Worm (Caenorhabditis elegans) whole organism, L2 larva: ENCODE data around the gene act-3.

Experiments
- C34F6.9 ChIP-seq: fragments of 150-350 bp; optimal IDR thresholded peaks from 2 replicates; lab custom pipeline; 2014; ENCODE audit warnings: missing biosample characterization, missing genetic modification characterization
- F13H6.1 ChIP-seq: sonication (generic microtip); optimal IDR thresholded peaks from 2 replicates; lab custom pipeline; 2016; ENCODE audit warnings: missing genetic modification characterization, missing compliant biosample characterization
- Y55F3AM.14 ChIP-seq: fragments of 200-800 bp; sonication (Bioruptor generic); optimal IDR thresholded peaks from 2 replicates; lab custom pipeline; 2018; ENCODE audit warnings: mild to moderate bottlenecking, missing genetic modification characterization, missing compliant biosample characterization
- ZK546.5 ChIP-seq: sonication (generic microtip); optimal IDR thresholded peaks from 2 replicates; lab custom pipeline; 2017; ENCODE audit warnings: missing biosample characterization, missing genetic modification characterization
- aly-2 ChIP-seq: fragments of 150-350 bp; optimal IDR thresholded peaks from 2 replicates; lab custom pipeline; 2014; ENCODE audit warnings: missing biosample characterization, missing genetic modification characterization
- ama-1 ChIP-seq: fragments of 150-350 bp; optimal IDR thresholded peaks from 2 replicates; lab custom pipeline; 2018; ENCODE audit warnings: inconsistent platforms
- blmp-1 ChIP-seq: sonication (generic microtip); optimal IDR thresholded peaks from 2 replicates; lab custom pipeline; 2017; ENCODE audit warnings: missing genetic modification characterization, mild to moderate bottlenecking, missing compliant biosample characterization, antibody characterized with exemption, moderate library complexity; ENCODE audit not compliant: insufficient read depth
- ceh-16 ChIP-seq: fragments of 150-350 bp; optimal IDR thresholded peaks from 2 replicates; lab custom pipeline; 2014; ENCODE audit warnings: missing biosample characterization, missing genetic modification characterization
- crh-2 ChIP-seq: sonication (generic microtip); optimal IDR thresholded peaks from 2 replicates; lab custom pipeline; 2017; ENCODE audit warnings: missing biosample characterization, missing genetic modification characterization
- dmd-4 ChIP-seq: sonication (generic microtip); optimal IDR thresholded peaks from 2 replicates; lab custom pipeline; 2017; ENCODE audit warnings: missing biosample characterization, missing genetic modification characterization
- elt-3 ChIP-seq: sonication (generic microtip); optimal IDR thresholded peaks from 2 replicates; lab custom pipeline; 2017; ENCODE audit warnings: missing biosample characterization, missing genetic modification characterization
- fos-1 ChIP-seq: fragments of 150-350 bp; optimal IDR thresholded peaks from 2 replicates; lab custom pipeline; 2014; ENCODE audit warnings: missing biosample characterization, missing genetic modification characterization
- gmeb-1 ChIP-seq: fragments of 150-350 bp; optimal IDR thresholded peaks from 2 replicates; lab custom pipeline; 2014; ENCODE audit warnings: missing biosample characterization, missing genetic modification characterization
- lin-11 ChIP-seq: fragments of 150-350 bp; sonication (generic microtip); optimal IDR thresholded peaks from 2 replicates; lab custom pipeline; 2014; ENCODE audit warnings: missing biosample characterization, missing genetic modification characterization, inconsistent platforms, mixed read lengths
- lin-13 ChIP-seq: fragments of 150-350 bp; optimal IDR thresholded peaks from 2 replicates; lab custom pipeline; 2014; ENCODE audit warnings: missing biosample characterization, missing genetic modification reagents, missing genetic modification characterization
- lsy-2 ChIP-seq, 2 experiments: fragments of 150-350 bp in 1 of 2; sonication (generic microtip) in 1 of 2; optimal IDR thresholded peaks; 2 replicates each; lab custom pipeline; 2014 to 2017; ENCODE audit warnings: missing biosample characterization in 2 of 2, missing genetic modification characterization in 2 of 2
- mab-5 ChIP-seq: fragments of 150-350 bp; optimal IDR thresholded peaks from 2 replicates; lab custom pipeline; 2014; ENCODE audit warnings: missing biosample characterization, missing genetic modification characterization
- mbf-1 ChIP-seq: sonication (generic microtip); optimal IDR thresholded peaks from 2 replicates; lab custom pipeline; 2017; ENCODE audit warnings: missing biosample characterization, missing genetic modification characterization
- mdl-1 ChIP-seq, 2 experiments: fragments of 150-350 bp in 1 of 2; sonication (generic microtip) in 1 of 2; optimal IDR thresholded peaks; 2 replicates each; lab custom pipeline; 2017; ENCODE audit warnings: missing biosample characterization in 2 of 2, missing genetic modification characterization in 2 of 2
- nhr-12 ChIP-seq: fragments of 150-350 bp; optimal IDR thresholded peaks from 2 replicates; lab custom pipeline; 2014; ENCODE audit warnings: missing biosample characterization, missing genetic modification characterization
- nhr-129 ChIP-seq: fragments of 150-350 bp; optimal IDR thresholded peaks from 2 replicates; lab custom pipeline; 2014; ENCODE audit warnings: missing biosample characterization, missing genetic modification characterization
- nhr-23 ChIP-seq: fragments of 150-350 bp; optimal IDR thresholded peaks from 2 replicates; lab custom pipeline; 2014; ENCODE audit warnings: missing biosample characterization, missing genetic modification reagents, missing genetic modification characterization
- nhr-237 ChIP-seq: fragments of 150-350 bp; optimal IDR thresholded peaks from 2 replicates; lab custom pipeline; 2014; ENCODE audit warnings: missing biosample characterization, missing genetic modification characterization
- nhr-25 ChIP-seq: fragments of 150-350 bp; sonication (generic microtip); optimal IDR thresholded peaks from 3 replicates; lab custom pipeline; 2014; ENCODE audit warnings: missing biosample characterization, missing genetic modification characterization
- nhr-6 ChIP-seq: fragments of 150-350 bp; optimal IDR thresholded peaks from 2 replicates; lab custom pipeline; 2014; ENCODE audit warnings: missing biosample characterization, missing genetic modification characterization
- nhr-77 ChIP-seq: fragments of 150-350 bp; optimal IDR thresholded peaks from 2 replicates; lab custom pipeline; 2014; ENCODE audit warnings: missing biosample characterization, missing genetic modification characterization
- sem-4 ChIP-seq: fragments of 150-350 bp; optimal IDR thresholded peaks from 2 replicates; lab custom pipeline; 2014; ENCODE audit warnings: missing biosample characterization, missing genetic modification reagents, missing genetic modification characterization
- sma-3 ChIP-seq: sonication (generic microtip); optimal IDR thresholded peaks from 2 replicates; lab custom pipeline; 2016; ENCODE audit warnings: missing genetic modification reagents, missing genetic modification characterization, missing compliant biosample characterization
- sma-9 ChIP-seq, 2 experiments: fragments of 150-350 bp in 1 of 2; sonication (generic microtip) in 1 of 2; optimal IDR thresholded peaks; 2 replicates each; lab custom pipeline; 2014 to 2016; ENCODE audit warnings: missing genetic modification characterization in 2 of 2, mild to moderate bottlenecking in 1 of 2, missing biosample characterization in 1 of 2, missing compliant biosample characterization in 1 of 2, missing genetic modification reagents in 1 of 2, moderate library complexity in 1 of 2
- snpc-4 ChIP-seq: fragments of 150-350 bp; optimal IDR thresholded peaks from 2 replicates; lab custom pipeline; 2014; ENCODE audit warnings: missing biosample characterization, missing genetic modification characterization
- unc-55 ChIP-seq: fragments of 150-350 bp; sonication (generic microtip); optimal IDR thresholded peaks from 3 replicates; lab custom pipeline; 2014; ENCODE audit warnings: missing biosample characterization, missing genetic modification reagents, missing genetic modification characterization
- zag-1 ChIP-seq: fragments of 150-350 bp; optimal IDR thresholded peaks from 2 replicates; lab custom pipeline; 2014; ENCODE audit warnings: missing biosample characterization, missing genetic modification characterization
- ztf-1 ChIP-seq: fragments of 200-800 bp; sonication (Bioruptor generic); conservative IDR thresholded peaks from 2 replicates; pipeline ENCODE4 v1.3.6; 2022; ENCODE audit warnings: missing genetic modification characterization, missing compliant biosample characterization
- ztf-4 ChIP-seq: fragments of 150-350 bp; optimal IDR thresholded peaks from 2 replicates; lab custom pipeline; 2014; ENCODE audit warnings: missing biosample characterization, missing genetic modification characterization

act-3 gene

ce11 chrV:11074448-11074847, at the start of gene act-3:
Gene act-3 (minus strand): TSS chrV:11074498.
- TF ChIP-seq sma-9 (GFP tag; optimal IDR thresholded peaks at IDR 0.05; lab: Kevin White, UChicago) (peak; percentile 16), sma-9 (tag; optimal IDR thresholded peaks at IDR 0.05; lab: Kevin White, UChicago) (no peak), ceh-16 (no peak), nhr-129 (tag; lab: Kevin White, UChicago) (peak; percentile 39), lin-13 (GFP tag; lab: Kevin White, UChicago) (no peak), F13H6.1 (tag; lab: Kevin White, UChicago) (peak; percentile 44)

ce11 chrV:11123817-11124337, 49.6 kb upstream of the act-3 start, which contains the start of the genes atp-5 and lmtr-3:
Gene atp-5 (minus strand): TSS chrV:11123867.
Gene lmtr-3 (plus strand): TSS chrV:11124186.
- TF ChIP-seq lsy-2 (tag; optimal IDR thresholded peaks at IDR 0.05; lab: Kevin White, UChicago), result peak; percentile 30 to 79
- peak; percentile 89 for TF ChIP-seq C34F6.9 (tag; lab: Kevin White, UChicago)
- no peak for TF ChIP-seq ZK546.5 (tag; lab: Kevin White, UChicago)
- peak; percentile 67 for TF ChIP-seq crh-2 (tag; lab: Kevin White, UChicago)
- no peak for TF ChIP-seq elt-3 (tag; lab: Kevin White, UChicago)
- peak; percentile 72 for TF ChIP-seq sma-9 (GFP tag; optimal IDR thresholded peaks at IDR 0.05; lab: Kevin White, UChicago)
- TF ChIP-seq sma-9 (tag; optimal IDR thresholded peaks at IDR 0.05; lab: Kevin White, UChicago), result no peak
- peak; percentile 65 for TF ChIP-seq sma-3 (GFP tag; lab: Kevin White, UChicago)
- peak; percentile 62 for TF ChIP-seq fos-1 (tag; lab: Kevin White, UChicago)
- TF ChIP-seq nhr-6, result no peak
- no peak for TF ChIP-seq nhr-12 (tag; lab: Kevin White, UChicago)
- TF ChIP-seq aly-2 (tag; lab: Kevin White, UChicago), result no peak
- peak; percentile 68 for TF ChIP-seq lin-13 (GFP tag; lab: Kevin White, UChicago)
- TF ChIP-seq mbf-1, result no peak
- TF ChIP-seq nhr-129 (tag; lab: Kevin White, UChicago), result peak; percentile 67
- peak; percentile 75 for TF ChIP-seq F13H6.1 (tag; lab: Kevin White, UChicago)
- TF ChIP-seq nhr-77 (tag; lab: Kevin White, UChicago), result no peak
- peak; percentile 72 for TF ChIP-seq lin-11
- peak; percentile 89 for TF ChIP-seq unc-55
- peak; percentile 68 for TF ChIP-seq gmeb-1
- TF ChIP-seq dmd-4 (tag; lab: Kevin White, UChicago), result no peak
- TF ChIP-seq nhr-25 (tag; lab: Kevin White, UChicago), result peak; percentile 65
- TF ChIP-seq sem-4, result peak; percentile 2

- TF ChIP-seq ztf-4 (tag; lab: Kevin White, UChicago) (peak; percentile 56), ZK546.5 (tag; lab: Kevin White, UChicago) (no peak), sem-4 (peak; percentile 25), blmp-1 (tag; lab: Kevin White, UChicago) (no peak), lsy-2 (tag; optimal IDR thresholded peaks at IDR 0.05; lab: Kevin White, UChicago) (peak; percentile 23 to 41), lin-13 (GFP tag; lab: Kevin White, UChicago) (peak; percentile 72), nhr-23 (no peak), nhr-237 (no peak), unc-55 (no peak), Y55F3AM.14 (GFP tag; lab: Kevin White, UChicago) (no peak), crh-2 (tag; lab: Kevin White, UChicago) (peak; percentile 50), gmeb-1 (peak; percentile 37), fos-1 (tag; lab: Kevin White, UChicago) (no peak), nhr-129 (tag; lab: Kevin White, UChicago) (peak; percentile 43), nhr-6 (peak; percentile 59), F13H6.1 (tag; lab: Kevin White, UChicago) (peak; percentile 28), snpc-4 (tag; lab: Kevin White, UChicago) (no peak), nhr-77 (tag; lab: Kevin White, UChicago) (peak; percentile 22), zag-1 (tag; lab: Kevin White, UChicago) (no peak), nhr-25 (tag; lab: Kevin White, UChicago) (peak; percentile 30), sma-9 (GFP tag; optimal IDR thresholded peaks at IDR 0.05; lab: Kevin White, UChicago) (peak; percentile 51), sma-9 (tag; optimal IDR thresholded peaks at IDR 0.05; lab: Kevin White, UChicago) (no peak), ztf-1 (GFP tag; lab: Robert Waterston, UW) (no peak), sma-3 (GFP tag; lab: Kevin White, UChicago) (peak; percentile 58)
These were observed 48.2 kb upstream of the act-3 start, which contains the start of gene mboa-2 for ce11 chrV:11122466-11122865. Gene mboa-2 (minus strand): TSS chrV:11122493.

ce11 chrV:11121247-11121646, 46.9 kb upstream of the act-3 start:
- TF ChIP-seq fos-1 (tag; lab: Kevin White, UChicago) (peak; percentile 23), lsy-2 (tag; optimal IDR thresholded peaks at IDR 0.05; lab: Kevin White, UChicago) (peak in 1 of 2 experiments; percentile 62), ztf-4 (tag; lab: Kevin White, UChicago) (no peak), unc-55 (peak; percentile 24), C34F6.9 (tag; lab: Kevin White, UChicago) (peak; percentile 74), nhr-25 (tag; lab: Kevin White, UChicago) (peak; percentile 60), nhr-129 (tag; lab: Kevin White, UChicago) (peak; percentile 85), mdl-1 (tag; optimal IDR thresholded peaks at IDR 0.05; lab: Kevin White, UChicago) (peak; percentile 42 to 61), blmp-1 (tag; lab: Kevin White, UChicago) (no peak), sma-9 (GFP tag; optimal IDR thresholded peaks at IDR 0.05; lab: Kevin White, UChicago) (peak; percentile 39), sma-9 (tag; optimal IDR thresholded peaks at IDR 0.05; lab: Kevin White, UChicago) (no peak), mab-5 (no peak), crh-2 (tag; lab: Kevin White, UChicago) (peak; percentile 34), F13H6.1 (tag; lab: Kevin White, UChicago) (peak; percentile 3), ama-1 (peak; percentile 9)
- TF ChIP-seq, all 48 proteins: peak for 11
